Fruit fly (Drosophila melanogaster) whole organism, embryonic: ENCODE measurements around the gene CG15446.

ENCODE experiments used
- Adf1 ChIP-seq: fragments of 200-800 bp; sonication (Bioruptor generic); IDR thresholded peaks from 2 replicates; pipeline ENCODE4 v1.3.6; 2022; ENCODE audit warnings: missing biosample characterization, missing genetic modification characterization
- Atf-2 ChIP-seq: fragments of 200-800 bp; sonication (Bioruptor generic); optimal IDR thresholded peaks from 2 replicates; lab custom pipeline; 2016; ENCODE audit warnings: missing biosample characterization, missing genetic modification characterization
- Atf3 ChIP-seq: fragments of 200-800 bp; sonication (Bioruptor generic); optimal IDR thresholded peaks from 3 replicates; lab custom pipeline; 2016; ENCODE audit warnings: missing biosample characterization, missing genetic modification characterization
- B-H1 ChIP-seq: fragments of 200-800 bp; sonication (Bioruptor generic); IDR thresholded peaks from 3 replicates; pipeline ENCODE4 v1.3.6; 2022; ENCODE audit warnings: missing biosample characterization, missing genetic modification characterization
- CG10654 ChIP-seq: fragments of 200-800 bp; sonication (Bioruptor generic); optimal IDR thresholded peaks from 2 replicates; lab custom pipeline; 2016; ENCODE audit warnings: missing biosample characterization, missing genetic modification characterization
- CG12236 ChIP-seq: fragments of 200-800 bp; sonication (Bioruptor generic); optimal IDR thresholded peaks from 2 replicates; lab custom pipeline; 2016; ENCODE audit warnings: missing biosample characterization, missing genetic modification characterization
- CG15514 ChIP-seq: fragments of 200-800 bp; sonication (Bioruptor generic); optimal IDR thresholded peaks from 3 replicates; lab custom pipeline; 2017; ENCODE audit warnings: missing biosample characterization, missing genetic modification characterization, mild to moderate bottlenecking, moderate library complexity, missing genetic modification reagents
- CG17186 ChIP-seq: fragments of 200-800 bp; sonication (Bioruptor generic); optimal IDR thresholded peaks from 3 replicates; lab custom pipeline; 2017; ENCODE audit warnings: missing biosample characterization, missing genetic modification reagents, missing genetic modification characterization
- CG17568 ChIP-seq: fragments of 200-800 bp; sonication (Bioruptor generic); optimal IDR thresholded peaks from 2 replicates; lab custom pipeline; 2018; ENCODE audit warnings: missing biosample characterization, mild to moderate bottlenecking, missing genetic modification characterization, moderate library complexity
- CG2120 ChIP-seq: fragments of 200-800 bp; sonication (Bioruptor generic); optimal IDR thresholded peaks from 3 replicates; lab custom pipeline; 2016; ENCODE audit warnings: missing biosample characterization, missing genetic modification characterization
- CG2199 ChIP-seq: fragments of 200-800 bp; sonication (Bioruptor generic); IDR thresholded peaks from 3 replicates; pipeline ENCODE4 v1.3.6; 2022; ENCODE audit warnings: missing biosample characterization, missing genetic modification characterization
- CG31441 ChIP-seq: fragments of 200-800 bp; sonication (Bioruptor generic); IDR thresholded peaks from 2 replicates; pipeline ENCODE4 v1.3.6; 2022; ENCODE audit warnings: missing biosample characterization, missing genetic modification characterization
- CG33557 ChIP-seq: fragments of 200-800 bp; sonication (Bioruptor generic); optimal IDR thresholded peaks from 2 replicates; lab custom pipeline; 2019; ENCODE audit warnings: missing biosample characterization, mild to moderate bottlenecking, missing genetic modification characterization, moderate library complexity
- CG4282 ChIP-seq: fragments of 200-800 bp; sonication (Bioruptor generic); optimal IDR thresholded peaks from 2 replicates; lab custom pipeline; 2016; ENCODE audit warnings: missing biosample characterization, missing genetic modification characterization
- CG5180 ChIP-seq: fragments of 200-800 bp; sonication (Bioruptor generic); optimal IDR thresholded peaks from 3 replicates; lab custom pipeline; 2017; ENCODE audit warnings: missing biosample characterization, missing genetic modification characterization, mild to moderate bottlenecking, moderate library complexity, missing genetic modification reagents
- CG6272 ChIP-seq: fragments of 200-800 bp; sonication (Bioruptor generic); IDR thresholded peaks from 2 replicates; pipeline ENCODE4 v1.3.6; 2022; ENCODE audit warnings: missing biosample characterization, missing genetic modification characterization
- CG6683 ChIP-seq: fragments of 200-800 bp; sonication (Bioruptor generic); optimal IDR thresholded peaks from 2 replicates; lab custom pipeline; 2017; ENCODE audit warnings: missing biosample characterization, mild to moderate bottlenecking, missing genetic modification characterization, missing genetic modification reagents
- CG7745 ChIP-seq: fragments of 200-800 bp; sonication (Bioruptor generic); optimal IDR thresholded peaks from 2 replicates; lab custom pipeline; 2018; ENCODE audit warnings: missing biosample characterization, mild to moderate bottlenecking, missing genetic modification characterization, moderate library complexity
- CG7963 ChIP-seq: fragments of 200-800 bp; sonication (Bioruptor generic); IDR thresholded peaks from 3 replicates; pipeline ENCODE4 v1.3.6; 2022; ENCODE audit warnings: missing biosample characterization, missing genetic modification characterization; ENCODE audit not compliant: partially characterized antibody
- CG8359 ChIP-seq: fragments of 200-800 bp; sonication (Bioruptor generic); optimal IDR thresholded peaks from 2 replicates; lab custom pipeline; 2017; ENCODE audit warnings: missing biosample characterization, mild to moderate bottlenecking, missing genetic modification characterization, borderline replicate concordance
- CG9437 ChIP-seq: fragments of 200-800 bp; sonication (Bioruptor generic); optimal IDR thresholded peaks from 2 replicates; lab custom pipeline; 2018; ENCODE audit warnings: missing biosample characterization, mild to moderate bottlenecking, missing genetic modification characterization
- CG9727 ChIP-seq: fragments of 200-800 bp; sonication (Bioruptor generic); optimal IDR thresholded peaks from 3 replicates; lab custom pipeline; 2017; ENCODE audit warnings: missing biosample characterization, mild to moderate bottlenecking, missing genetic modification characterization
- Ets65A ChIP-seq: fragments of 200-800 bp; sonication (Bioruptor generic); peaks from one replicate; lab custom pipeline; 2016; ENCODE audit warnings: missing biosample characterization, missing genetic modification characterization
- H15 ChIP-seq: fragments of 200-800 bp; sonication (Bioruptor generic); IDR thresholded peaks from 3 replicates; pipeline ENCODE4 v1.3.6; 2022; ENCODE audit warnings: missing biosample characterization, missing genetic modification characterization
- HLH3B ChIP-seq: fragments of 200-800 bp; sonication (Bioruptor generic); IDR thresholded peaks from 2 replicates; pipeline ENCODE4 v1.3.6; 2022; ENCODE audit warnings: missing biosample characterization, missing genetic modification characterization
- Hmr ChIP-seq: fragments of 200-800 bp; sonication (Bioruptor generic); optimal IDR thresholded peaks from 3 replicates; lab custom pipeline; 2017; ENCODE audit warnings: mild to moderate bottlenecking, missing biosample characterization, missing genetic modification reagents, missing genetic modification characterization
- Myb ChIP-seq: fragments of 200-800 bp; sonication (Bioruptor generic); optimal IDR thresholded peaks from 2 replicates; lab custom pipeline; 2016; ENCODE audit warnings: missing biosample characterization, missing genetic modification characterization
- NFAT ChIP-seq: fragments of 200-800 bp; sonication (Bioruptor generic); IDR thresholded peaks from 2 replicates; pipeline ENCODE4 v1.3.6; 2022; ENCODE audit warnings: missing biosample characterization, missing genetic modification characterization
- Rfx ChIP-seq: fragments of 200-800 bp; sonication (Bioruptor generic); IDR thresholded peaks from 2 replicates; pipeline ENCODE4 v1.3.6; 2022; ENCODE audit warnings: missing biosample characterization, missing genetic modification characterization
- Scr ChIP-seq: fragments of 200-800 bp; sonication (Bioruptor generic); IDR thresholded peaks from 2 replicates; pipeline ENCODE4 v1.3.6; 2022; ENCODE audit warnings: missing biosample characterization, missing genetic modification characterization; ENCODE audit not compliant: partially characterized antibody
- cad ChIP-seq: fragments of >200 bp; optimal IDR thresholded peaks from 2 replicates; lab custom pipeline; 2017; ENCODE audit warnings: missing biosample characterization, missing genetic modification characterization
- corto ChIP-seq: fragments of 200-800 bp; sonication (Bioruptor generic); optimal IDR thresholded peaks from 2 replicates; lab custom pipeline; 2016; ENCODE audit warnings: missing biosample characterization, mild to moderate bottlenecking, missing genetic modification characterization, moderate library complexity
- danr ChIP-seq: fragments of 200-800 bp; sonication (Bioruptor generic); IDR thresholded peaks from 2 replicates; pipeline ENCODE4 v1.3.6; 2022; ENCODE audit warnings: missing biosample characterization, missing genetic modification characterization
- disco-r ChIP-seq: fragments of 200-800 bp; sonication (Bioruptor generic); optimal IDR thresholded peaks from 2 replicates; lab custom pipeline; 2016; ENCODE audit warnings: missing biosample characterization, missing genetic modification characterization
- ewg ChIP-seq: fragments of 200-800 bp; sonication (Bioruptor generic); optimal IDR thresholded peaks from 3 replicates; lab custom pipeline; 2017; ENCODE audit warnings: mild to moderate bottlenecking, missing biosample characterization, missing genetic modification reagents, missing genetic modification characterization
- ham ChIP-seq: fragments of 200-800 bp; sonication (Bioruptor generic); IDR thresholded peaks from 2 replicates; pipeline ENCODE4 v1.3.6; 2022; ENCODE audit warnings: missing biosample characterization, missing genetic modification characterization
- hbn ChIP-seq: fragments of 200-800 bp; sonication (Bioruptor generic); IDR thresholded peaks from 2 replicates; pipeline ENCODE4 v1.3.6; 2022; ENCODE audit warnings: missing biosample characterization, missing genetic modification characterization; ENCODE audit not compliant: partially characterized antibody
- mirr ChIP-seq: fragments of 200-800 bp; sonication (Bioruptor generic); optimal IDR thresholded peaks from 3 replicates; lab custom pipeline; 2018; ENCODE audit warnings: missing biosample characterization, mild to moderate bottlenecking, missing genetic modification characterization
- prd ChIP-seq, 3 experiments: fragments of >200 bp in 2 of 3; fragments of 200-800 bp in 1 of 3; sonication (Bioruptor generic) in 1 of 3; optimal IDR thresholded peaks in 2 of 3; IDR thresholded peaks in 1 of 3; 2 replicates in 2 of 3; 3 replicates in 1 of 3; pipeline versions ENCODE4 v1.3.6 to Lab custom; 2017 to 2022; ENCODE audit warnings: missing biosample characterization in 1 of 3, missing genetic modification characterization in 1 of 3
- scrt ChIP-seq: fragments of 200-800 bp; sonication (Bioruptor generic); optimal IDR thresholded peaks from 2 replicates; lab custom pipeline; 2018; ENCODE audit warnings: missing biosample characterization, mild to moderate bottlenecking, missing genetic modification characterization, moderate library complexity
- sqz ChIP-seq: fragments of 200-800 bp; sonication (Bioruptor generic); optimal IDR thresholded peaks from 3 replicates; lab custom pipeline; 2018; ENCODE audit warnings: missing biosample characterization, mild to moderate bottlenecking, missing genetic modification characterization
- ssp ChIP-seq: fragments of 200-800 bp; sonication (Bioruptor generic); IDR thresholded peaks from 2 replicates; pipeline ENCODE4 v1.3.6; 2022; ENCODE audit warnings: missing biosample characterization, missing genetic modification characterization
- stwl ChIP-seq: fragments of 200-800 bp; sonication (Bioruptor generic); optimal IDR thresholded peaks from 3 replicates; lab custom pipeline; 2018; ENCODE audit warnings: missing biosample characterization, mild to moderate bottlenecking, missing genetic modification characterization, moderate library complexity
- tin ChIP-seq: fragments of 200-800 bp; sonication (Bioruptor generic); optimal IDR thresholded peaks from 3 replicates; lab custom pipeline; 2016; ENCODE audit warnings: missing biosample characterization, missing genetic modification characterization
- tio ChIP-seq: fragments of 200-800 bp; sonication (Bioruptor generic); optimal IDR thresholded peaks from 2 replicates; lab custom pipeline; 2017; ENCODE audit warnings: missing biosample characterization, missing genetic modification characterization, inconsistent platforms
- tna ChIP-seq: fragments of 200-800 bp; sonication (Bioruptor generic); IDR thresholded peaks from 2 replicates; pipeline ENCODE4 v1.3.6; 2022; ENCODE audit warnings: missing biosample characterization, missing genetic modification characterization; ENCODE audit not compliant: partially characterized antibody
- unc-4 ChIP-seq: fragments of 200-800 bp; sonication (Bioruptor generic); IDR thresholded peaks from 2 replicates; pipeline ENCODE4 v1.3.6; 2022; ENCODE audit warnings: missing biosample characterization, missing genetic modification characterization; ENCODE audit not compliant: partially characterized antibody
- zen ChIP-seq: fragments of 200-800 bp; sonication (Bioruptor generic); optimal IDR thresholded peaks from 3 replicates; lab custom pipeline; 2018; ENCODE audit warnings: missing biosample characterization, mild to moderate bottlenecking, missing genetic modification characterization, moderate library complexity

CG15446 gene

dm6 chrX:21123499-21123898 is 21.5 kb upstream of the CG15446 start, which contains the start of gene ldd (continued):
- TF ChIP-seq B-H1 (GFP tag; lab: Robert Waterston, UW) (no peak), Adf1 (peak; percentile 48; the same call in 1 of the 2 replicates), corto (GFP tag; lab: Kevin White, UChicago) (no peak), sqz (GFP tag; lab: Kevin White, UChicago) (peak; percentile 13), CG9437 (no peak), CG5180 (GFP tag; lab: Kevin White, UChicago) (peak; percentile 81), tin (GFP tag; lab: Kevin White, UChicago) (no peak), CG12236 (GFP tag; lab: Kevin White, UChicago) (no peak), danr (GFP tag; lab: Robert Waterston, UW) (no peak), unc-4 (GFP tag; lab: Robert Waterston, UW) (no peak), Scr (GFP tag; lab: Robert Waterston, UW) (no peak), CG15514 (GFP tag; lab: Kevin White, UChicago) (no peak), HLH3B (GFP tag; lab: Robert Waterston, UW) (no peak), stwl (no peak), CG17186 (GFP tag; lab: Kevin White, UChicago) (no peak), CG33557 (GFP tag; lab: Kevin White, UChicago) (no peak), CG7745 (tag; lab: Kevin White, UChicago) (no peak), CG6683 (GFP tag; lab: Kevin White, UChicago) (no peak), tna (GFP tag; lab: Robert Waterston, UW) (no peak), CG4282 (GFP tag; lab: Kevin White, UChicago) (no peak), CG17568 (GFP tag; lab: Kevin White, UChicago) (no peak), cad (GFP tag; lab: Kevin White, UChicago) (no peak), NFAT (GFP tag; lab: Robert Waterston, UW) (peak; percentile 32; the same call in 1 of the 2 replicates)
- TF ChIP-seq, all 482 proteins: peak for 7

dm6 chrX:21116864-21117464 is 15.0 kb upstream of the CG15446 start, which contains the start of the genes unc and CG15445:
unc (minus strand) TSS chrX:21116914.
CG15445 (plus strand) TSS chrX:21117159.
- TF ChIP-seq CG10654 (GFP tag; lab: Kevin White, UChicago), result peak; percentile 12
- TF ChIP-seq CG31441 (GFP tag; lab: Robert Waterston, UW), result 0 out of 2 replicates have a peak, but pooled peaks have one; percentile 25
- peak; percentile 81 for TF ChIP-seq CG7963 (GFP tag; lab: Robert Waterston, UW)
- TF ChIP-seq ewg (GFP tag; lab: Kevin White, UChicago), result peak; percentile 78
- no peak for TF ChIP-seq scrt (GFP tag; lab: Kevin White, UChicago)
- TF ChIP-seq Atf3, result peak; percentile 3
- TF ChIP-seq Hmr (GFP tag; lab: Kevin White, UChicago), result peak; percentile 26
- TF ChIP-seq tio (GFP tag; lab: Kevin White, UChicago), result no peak
- TF ChIP-seq CG9727 (GFP tag; lab: Kevin White, UChicago), result peak; percentile 19
- no peak for TF ChIP-seq H15
- TF ChIP-seq zen (tag; lab: Kevin White, UChicago), result peak; percentile 41
- peak; percentile 27 for TF ChIP-seq CG2120
- TF ChIP-seq Ets65A (GFP tag; lab: Kevin White, UChicago), result peak; percentile 93
- TF ChIP-seq ssp (GFP tag; lab: Robert Waterston, UW), result 0 out of 2 replicates have a peak, but pooled peaks have one; percentile 21
- TF ChIP-seq Rfx (GFP tag; lab: Robert Waterston, UW), result peak; percentile 73
- TF ChIP-seq mirr (GFP tag; lab: Kevin White, UChicago), result no peak
- TF ChIP-seq prd (optimal IDR thresholded peaks at IDR 0.05; lab: Kevin White, UChicago), result no peak
- peak; percentile 54; the same call in 2 of the 3 replicates for TF ChIP-seq prd (GFP tag; IDR thresholded peaks at IDR 0.05; lab: Robert Waterston, UW)
- no peak for TF ChIP-seq danr (GFP tag; lab: Robert Waterston, UW)
- TF ChIP-seq CG6272 (GFP tag; lab: Robert Waterston, UW), result peak; percentile 22; the same call in 1 of the 2 replicates
- peak; percentile 8 for TF ChIP-seq Atf-2
- TF ChIP-seq CG2199 (GFP tag; lab: Robert Waterston, UW), result peak; percentile 89; the same call in 1 of the 3 replicates
- TF ChIP-seq CG8359 (GFP tag; lab: Kevin White, UChicago), result no peak
- no peak for TF ChIP-seq ham (GFP tag; lab: Robert Waterston, UW)
- TF ChIP-seq disco-r (GFP tag; lab: Kevin White, UChicago), result peak; percentile 29
- peak; percentile 97 for TF ChIP-seq Myb (GFP tag; lab: Kevin White, UChicago)
- TF ChIP-seq hbn (GFP tag; lab: Robert Waterston, UW), result peak; percentile 70; the same call in 1 of the 2 replicates
